Fruit fly (Drosophila melanogaster): Measurements from ENCODE around the gene Ugalt.

The Ugalt gene

DNA sequence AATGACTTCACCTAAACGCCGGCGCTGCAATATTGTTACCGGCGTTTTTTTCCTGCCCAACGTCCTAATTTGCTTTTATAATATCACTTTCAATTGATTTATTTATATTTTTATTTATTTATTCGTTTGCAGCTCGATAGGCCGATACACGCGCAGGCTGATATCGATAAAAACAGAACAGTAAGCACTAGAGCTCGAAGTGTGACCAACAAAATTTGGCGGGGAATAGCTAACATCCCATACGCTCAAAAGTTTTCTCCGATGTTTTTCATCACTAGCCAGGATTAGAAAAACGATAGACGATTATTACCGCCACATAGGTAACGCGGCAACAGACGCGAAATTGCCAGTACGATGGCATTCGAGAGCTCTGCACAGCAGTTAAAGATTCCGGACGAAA is 10.1 kb upstream of the Ugalt start, which contains the start of the genes CG2685 and CG2694 (continued):
- TF ChIP-seq Chrac-16 (GFP tag; optimal IDR thresholded peaks at IDR 0.05) (no peak), amos (GFP tag; IDR thresholded peaks at IDR 0.05; ENCODE audit: partially characterized antibody) (peak; percentile 80), kni (GFP tag; optimal IDR thresholded peaks at IDR 0.05) (no peak), sob (GFP tag; IDR thresholded peaks at IDR 0.05) (peak; percentile 46), CG6272 (GFP tag; IDR thresholded peaks at IDR 0.05) (no peak), CG15269 (tag; optimal IDR thresholded peaks at IDR 0.05) (no peak), MBD-R2 (GFP tag; IDR thresholded peaks at IDR 0.05) (peak; percentile 83), CG13287 (GFP tag; IDR thresholded peaks at IDR 0.05; ENCODE audit: partially characterized antibody) (peak; percentile 82), CG31388 (GFP tag; optimal IDR thresholded peaks at IDR 0.05) (no peak), bbx (GFP tag; IDR thresholded peaks at IDR 0.05; ENCODE audit: partially characterized antibody) (peak; percentile 79), H2.0 (GFP tag; IDR thresholded peaks at IDR 0.05) (no peak), Aef1 (GFP tag; IDR thresholded peaks at IDR 0.05) (no peak), Sry-δ (GFP tag; optimal IDR thresholded peaks at IDR 0.05) (peak; percentile 79), BEAF-32 (GFP tag; optimal IDR thresholded peaks at IDR 0.05) (peak; percentile 74), CG8089 (GFP tag; optimal IDR thresholded peaks at IDR 0.05) (no peak), Abd-B (GFP tag; optimal IDR thresholded peaks at IDR 0.05) (no peak), slbo (GFP tag; IDR thresholded peaks at IDR 0.05) (peak; percentile 21; the same call in 1 of the 2 replicates), CG9437 (GFP tag; optimal IDR thresholded peaks at IDR 0.05) (no peak), ci (GFP tag; IDR thresholded peaks at IDR 0.05) (peak; percentile 11; the same call in 1 of the 3 replicates), Opbp (GFP tag; IDR thresholded peaks at IDR 0.05; ENCODE audit: partially characterized antibody) (peak; percentile 81), CG14710 (tag; optimal IDR thresholded peaks at IDR 0.05) (peak; percentile 13), Dp (GFP tag; optimal IDR thresholded peaks at IDR 0.05) (peak; percentile 70), unc-4 (GFP tag; IDR thresholded peaks at IDR 0.05; ENCODE audit: partially characterized antibody) (peak; percentile 75), CG42726 (GFP tag; IDR thresholded peaks at IDR 0.05; ENCODE audit: partially characterized antibody) (peak; percentile 44; the same call in 1 of the 2 replicates), Sry-β (GFP tag; optimal IDR thresholded peaks at IDR 0.05) (peak; percentile 87), Dref (GFP tag; IDR thresholded peaks at IDR 0.05) (peak; percentile 90), CG10431 (GFP tag; optimal IDR thresholded peaks at IDR 0.05) (no peak), tll (GFP tag; optimal IDR thresholded peaks at IDR 0.05) (no peak), Med (GFP tag) (peak; percentile 71), mam (GFP tag; optimal IDR thresholded peaks at IDR 0.05) (peak; percentile 16), trem (tag; optimal IDR thresholded peaks at IDR 0.05) (peak; percentile 29), Ssrp (tag; optimal IDR thresholded peaks at IDR 0.05) (no peak), CG30403 (GFP tag; optimal IDR thresholded peaks at IDR 0.05) (peak; percentile 7), CG4617 (GFP tag; optimal IDR thresholded peaks at IDR 0.05; ENCODE audit: borderline replicate concordance) (peak; percentile 33), HLHmδ (GFP tag; optimal IDR thresholded peaks at IDR 0.05) (no peak), CG1603 (tag; optimal IDR thresholded peaks at IDR 0.05) (peak; percentile 50), Dbx (GFP tag; IDR thresholded peaks at IDR 0.05) (0 out of 3 replicates have a peak, but pooled peaks have one; percentile 22), tna (GFP tag; IDR thresholded peaks at IDR 0.05; ENCODE audit: partially characterized antibody) (peak; percentile 60), fd96Cb (tag; optimal IDR thresholded peaks at IDR 0.05) (no peak), CG10267 (tag; optimal IDR thresholded peaks at IDR 0.05) (peak; percentile 74), CG2116 (GFP tag; optimal IDR thresholded peaks at IDR 0.05) (peak; percentile 48), crol (GFP tag; IDR thresholded peaks at IDR 0.05) (no peak), CG32532 (GFP tag; IDR thresholded peaks at IDR 0.05) (0 out of 2 replicates have a peak, but pooled peaks have one; percentile 13), CG9797 (GFP tag; optimal IDR thresholded peaks at IDR 0.05) (peak; percentile 72), Bgb (GFP tag; IDR thresholded peaks at IDR 0.05; ENCODE audit: partially characterized antibody) (peak; percentile 83), ato (GFP tag; IDR thresholded peaks at IDR 0.05; ENCODE audit: partially characterized antibody) (peak; percentile 68), CG1832 (GFP tag; optimal IDR thresholded peaks at IDR 0.05) (no peak), CG15514 (GFP tag; optimal IDR thresholded peaks at IDR 0.05) (peak; percentile 90), bab2 (GFP tag; optimal IDR thresholded peaks at IDR 0.05) (no peak)

Data from whole organism, embryonic.